Fruit fly (Drosophila melanogaster): Measurements from ENCODE around the gene Hsp23.

Hsp23 gene

DNA sequence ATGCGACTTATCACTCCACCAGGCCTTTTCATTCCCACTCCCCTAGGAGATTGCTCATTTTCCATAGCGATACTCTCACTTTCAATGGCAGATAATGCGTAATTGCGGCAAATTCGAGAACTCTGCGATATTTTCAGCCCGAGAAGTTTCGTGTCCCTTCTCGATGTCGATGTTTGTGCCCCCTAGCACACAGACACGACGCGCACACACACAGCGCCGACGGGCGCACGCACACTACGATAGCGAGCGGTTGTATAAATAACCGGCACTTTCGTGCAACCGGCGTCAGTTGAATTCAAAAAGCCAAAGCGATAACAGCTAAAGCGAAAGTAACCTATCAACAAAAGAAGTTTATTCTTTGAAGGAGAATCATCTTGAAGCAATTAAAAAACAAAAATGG lies at the start of gene Hsp23:
TSS of gene Hsp23 (plus strand) at position 281 of the 400 bp plus-strand sequence.
- TF ChIP-seq ewg (GFP tag; optimal IDR thresholded peaks at IDR 0.05) (no peak), Rfx (GFP tag; IDR thresholded peaks at IDR 0.05) (peak; percentile 24; the same call in 1 of the 2 replicates), insv (GFP tag; optimal IDR thresholded peaks at IDR 0.05) (peak in 1 of 2 experiments; percentile 40), sug (tag; optimal IDR thresholded peaks at IDR 0.05) (no peak), bbx (GFP tag; IDR thresholded peaks at IDR 0.05; ENCODE audit: partially characterized antibody) (peak; percentile 37; the same call in 1 of the 2 replicates), Taf1 (GFP tag; IDR thresholded peaks at IDR 0.05) (no peak), psq (GFP tag; optimal IDR thresholded peaks at IDR 0.05) (no peak), HLHmδ (GFP tag; optimal IDR thresholded peaks at IDR 0.05) (no peak), CG7745 (tag; optimal IDR thresholded peaks at IDR 0.05) (no peak), CG12071 (GFP tag; optimal IDR thresholded peaks at IDR 0.05) (no peak), sqz (GFP tag; optimal IDR thresholded peaks at IDR 0.05) (no peak), Dref (GFP tag; IDR thresholded peaks at IDR 0.05) (no peak), CG6765 (GFP tag; optimal IDR thresholded peaks at IDR 0.05) (no peak), Stat92E (GFP tag; optimal IDR thresholded peaks at IDR 0.05) (no peak), CG14860 (GFP tag; IDR thresholded peaks at IDR 0.05; ENCODE audit: partially characterized antibody) (no peak), knrl (GFP tag; IDR thresholded peaks at IDR 0.05; ENCODE audit: partially characterized antibody) (no peak), Med (GFP tag) (peak; percentile 64), CG13894 (tag; optimal IDR thresholded peaks at IDR 0.05) (peak; percentile 45), CG9727 (GFP tag; optimal IDR thresholded peaks at IDR 0.05) (no peak), Chrac-16 (GFP tag; optimal IDR thresholded peaks at IDR 0.05) (no peak), CG33557 (GFP tag; optimal IDR thresholded peaks at IDR 0.05) (peak; percentile 11), sd (tag; optimal IDR thresholded peaks at IDR 0.05) (no peak), fd64A (GFP tag; optimal IDR thresholded peaks at IDR 0.05) (no peak), Blimp-1 (GFP tag; optimal IDR thresholded peaks at IDR 0.05) (peak; percentile 68), CG7987 (GFP tag; optimal IDR thresholded peaks at IDR 0.05) (no peak), sisA (GFP tag; IDR thresholded peaks at IDR 0.05) (no peak), CG4282 (GFP tag; optimal IDR thresholded peaks at IDR 0.05) (no peak), CHES-1-like (GFP tag; optimal IDR thresholded peaks at IDR 0.05) (no peak), hb (GFP tag; IDR thresholded peaks at IDR 0.05; ENCODE audit: partially characterized antibody) (no peak), mld (GFP tag; IDR thresholded peaks at IDR 0.05; ENCODE audit: partially characterized antibody) (0 out of 3 replicates have a peak, but pooled peaks have one; percentile 15), Nf-YC (tag; optimal IDR thresholded peaks at IDR 0.05) (peak; percentile 6), CG10209 (GFP tag; optimal IDR thresholded peaks at IDR 0.05) (no peak), croc (GFP tag; conservative IDR thresholded peaks at IDR 0.05) (no peak), Doc3 (GFP tag; IDR thresholded peaks at IDR 0.05; ENCODE audit: partially characterized antibody) (no peak), lov (optimal IDR thresholded peaks at IDR 0.05) (no peak), lov (GFP tag; IDR thresholded peaks at IDR 0.05) (no peak), CG12942 (GFP tag; optimal IDR thresholded peaks at IDR 0.05) (no peak), CG1603 (tag; optimal IDR thresholded peaks at IDR 0.05) (peak; percentile 9), HLH3B (GFP tag; IDR thresholded peaks at IDR 0.05) (no peak), CG34224 (GFP tag; IDR thresholded peaks at IDR 0.05; ENCODE audit: partially characterized antibody) (peak; percentile 30; the same call in 1 of the 3 replicates), Ada2b (GFP tag; IDR thresholded peaks at IDR 0.05) (no peak), CG16863 (GFP tag; optimal IDR thresholded peaks at IDR 0.05) (no peak), CG3281 (GFP tag; optimal IDR thresholded peaks at IDR 0.05) (no peak), hbn (GFP tag; IDR thresholded peaks at IDR 0.05; ENCODE audit: partially characterized antibody) (no peak), CG18599 (GFP tag; optimal IDR thresholded peaks at IDR 0.05) (no peak), B-H1 (GFP tag; IDR thresholded peaks at IDR 0.05) (no peak), CG18011 (GFP tag; optimal IDR thresholded peaks at IDR 0.05) (no peak), Hr3 (GFP tag; optimal IDR thresholded peaks at IDR 0.05) (no peak), CG3065 (GFP tag; optimal IDR thresholded peaks at IDR 0.05) (no peak), CG15601 (tag; optimal IDR thresholded peaks at IDR 0.05) (peak; percentile 41)

All from whole organism, embryonic.